Worm (Caenorhabditis elegans): ENCODE measurements around the gene H25K10.2.

DNA sequence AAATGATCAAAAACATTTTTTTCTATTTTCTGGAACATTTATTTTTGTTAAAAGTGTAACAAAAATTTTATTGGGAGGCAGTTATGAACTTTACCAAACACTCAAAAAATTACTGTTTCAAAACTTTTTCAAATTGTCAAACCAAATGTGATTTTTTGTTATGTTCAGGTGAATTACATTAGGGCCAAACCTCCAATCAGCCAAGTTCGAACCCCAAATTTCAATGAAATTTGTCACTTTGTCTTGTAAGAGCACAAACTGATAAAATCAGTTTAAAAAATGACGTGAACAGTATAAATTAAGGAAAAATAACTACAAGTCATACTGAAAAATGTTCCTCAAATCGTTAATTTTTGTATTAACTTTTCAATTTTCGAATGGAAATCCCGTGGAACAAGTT lies 8.7 kb downstream of the H25K10.2 start, which contains the start of gene H25K10.1:
- TF ChIP-seq nhr-237 (tag; optimal IDR thresholded peaks at IDR 0.05) (no peak), elt-1 (tag; optimal IDR thresholded peaks at IDR 0.05; ENCODE audit: borderline replicate concordance, insufficient read depth) (no peak), nhr-12 (tag; optimal IDR thresholded peaks at IDR 0.05) (no peak), nhr-28 (tag; optimal IDR thresholded peaks at IDR 0.05) (no peak), pha-4 (tag; optimal IDR thresholded peaks at IDR 0.05) (no peak), mls-2 (tag; optimal IDR thresholded peaks at IDR 0.05) (no peak), unc-62 (GFP tag; optimal IDR thresholded peaks at IDR 0.05) (no peak), snpc-4 (tag; optimal IDR thresholded peaks at IDR 0.05) (no peak)
